Worm (Caenorhabditis elegans) whole organism, young adult: ENCODE results near the gene egl-45.

Experiments used
- B0261.1 ChIP-seq: sonication (generic microtip); optimal IDR thresholded peaks from 2 replicates; lab custom pipeline; 2016; ENCODE audit warnings: mild to moderate bottlenecking, missing genetic modification characterization, moderate library complexity, missing compliant biosample characterization
- B0336.3 ChIP-seq: fragments of 200-800 bp; sonication (Bioruptor generic); IDR thresholded peaks from 2 replicates; pipeline ENCODE4 v1.3.6; 2022; ENCODE audit warnings: missing genetic modification characterization, missing compliant biosample characterization
- C06A6.2 ChIP-seq: fragments of 200-800 bp; sonication (Bioruptor generic); conservative IDR thresholded peaks from 2 replicates; pipeline ENCODE4 v1.3.6; 2022; ENCODE audit warnings: missing genetic modification characterization, missing compliant biosample characterization
- D2030.7 ChIP-seq: fragments of 200-800 bp; sonication (Bioruptor generic); IDR thresholded peaks from 2 replicates; pipeline ENCODE4 v1.3.6; 2022; ENCODE audit warnings: missing genetic modification reagents, missing genetic modification characterization, missing compliant biosample characterization
- F10E7.11 ChIP-seq: sonication (generic microtip); optimal IDR thresholded peaks from 2 replicates; lab custom pipeline; 2017; ENCODE audit warnings: mild to moderate bottlenecking, missing genetic modification characterization, moderate library complexity, missing compliant biosample characterization
- F39B2.1 ChIP-seq: fragments of 200-800 bp; sonication (Bioruptor generic); IDR thresholded peaks from 2 replicates; pipeline ENCODE4 v1.3.6; 2022; ENCODE audit warnings: missing genetic modification reagents, missing genetic modification characterization, missing compliant biosample characterization
- F55B11.4 ChIP-seq: sonication (generic microtip); optimal IDR thresholded peaks from 2 replicates; lab custom pipeline; 2016; ENCODE audit warnings: missing compliant biosample characterization, missing genetic modification characterization, borderline replicate concordance; ENCODE audit not compliant: insufficient read depth
- T26A5.8 ChIP-seq: sonication (generic microtip); optimal IDR thresholded peaks from 2 replicates; lab custom pipeline; 2016; ENCODE audit warnings: missing genetic modification characterization, missing compliant biosample characterization
- Y53F4B.3 ChIP-seq: fragments of 200-800 bp; sonication (Bioruptor generic); IDR thresholded peaks from 2 replicates; pipeline ENCODE4 v1.3.6; 2022; ENCODE audit warnings: missing genetic modification reagents, missing genetic modification characterization, missing compliant biosample characterization
- Y56A3A.18 ChIP-seq: fragments of 200-800 bp; sonication (Bioruptor generic); IDR thresholded peaks from 2 replicates; pipeline ENCODE4 v1.3.6; 2022; ENCODE audit warnings: missing genetic modification reagents, missing genetic modification characterization, missing compliant biosample characterization
- Y67H2A.10 ChIP-seq: fragments of 200-800 bp; sonication (Bioruptor generic); conservative IDR thresholded peaks from 2 replicates; pipeline ENCODE4 v1.3.6; 2022; ENCODE audit warnings: missing genetic modification reagents, missing genetic modification characterization, missing compliant biosample characterization
- Y79H2A.3 ChIP-seq: fragments of 200-800 bp; sonication (Bioruptor generic); conservative IDR thresholded peaks from 2 replicates; pipeline ENCODE4 v1.3.6; 2022; ENCODE audit warnings: missing genetic modification reagents, missing genetic modification characterization, missing compliant biosample characterization
- Y95B8A.8 ChIP-seq: fragments of 200-800 bp; sonication (Bioruptor generic); IDR thresholded peaks from 2 replicates; pipeline ENCODE4 v1.3.6; 2022; ENCODE audit warnings: missing genetic modification reagents, missing genetic modification characterization, missing compliant biosample characterization
- akir-1 ChIP-seq: fragments of 200-800 bp; sonication (Bioruptor generic); optimal IDR thresholded peaks from 2 replicates; lab custom pipeline; 2018; ENCODE audit warnings: mild to moderate bottlenecking, missing genetic modification characterization, moderate library complexity, missing compliant biosample characterization
- ama-1 ChIP-seq, 3 experiments: fragments of 150-350 bp in 1 of 3; sonication (generic microtip) in 2 of 3; optimal IDR thresholded peaks; 2 replicates each; lab custom pipeline; 2014 to 2018; ENCODE audit warnings: missing biosample characterization in 2 of 3, missing genetic modification characterization in 2 of 3, missing genetic modification reagents in 2 of 3
- bed-1 ChIP-seq: fragments of 200-800 bp; sonication (Bioruptor generic); IDR thresholded peaks from 2 replicates; pipeline ENCODE4 v1.3.6; 2022; ENCODE audit warnings: missing genetic modification reagents, missing genetic modification characterization, missing compliant biosample characterization
- bed-2 ChIP-seq: fragments of 200-800 bp; sonication (Bioruptor generic); IDR thresholded peaks from 2 replicates; pipeline ENCODE4 v1.3.6; 2022; ENCODE audit warnings: missing genetic modification reagents, missing genetic modification characterization, missing compliant biosample characterization
- cebp-1 ChIP-seq, 2 experiments: fragments of 200-800 bp in 1 of 2; sonication (Bioruptor generic) in 1 of 2; sonication (generic microtip) in 1 of 2; IDR thresholded peaks in 1 of 2; optimal IDR thresholded peaks in 1 of 2; 2 replicates each; pipeline versions ENCODE4 v1.3.6 to Lab custom; 2017 to 2022; ENCODE audit warnings: missing compliant biosample characterization in 2 of 2, missing genetic modification characterization in 2 of 2, mild to moderate bottlenecking in 1 of 2, missing genetic modification reagents in 1 of 2, moderate library complexity in 1 of 2
- cebp-2 ChIP-seq: fragments of 200-800 bp; sonication (Bioruptor generic); IDR thresholded peaks from 2 replicates; pipeline ENCODE4 v1.3.6; 2022; ENCODE audit warnings: missing genetic modification characterization, missing compliant biosample characterization
- ceh-40 ChIP-seq: fragments of 200-800 bp; sonication (Bioruptor generic); IDR thresholded peaks from 2 replicates; pipeline ENCODE4 v1.3.6; 2022; ENCODE audit warnings: missing genetic modification characterization, missing compliant biosample characterization
- ceh-91 ChIP-seq: fragments of 200-800 bp; sonication (Bioruptor generic); IDR thresholded peaks from 2 replicates; pipeline ENCODE4 v1.3.6; 2022; ENCODE audit warnings: missing genetic modification reagents, missing genetic modification characterization, missing compliant biosample characterization
- egl-44 ChIP-seq: fragments of 200-800 bp; sonication (Bioruptor generic); IDR thresholded peaks from 2 replicates; pipeline ENCODE4 v1.3.6; 2022; ENCODE audit warnings: missing genetic modification reagents, missing genetic modification characterization, missing compliant biosample characterization
- lir-1 ChIP-seq: fragments of 200-800 bp; sonication (Bioruptor generic); conservative IDR thresholded peaks from 2 replicates; pipeline ENCODE4 v1.3.6; 2022; ENCODE audit warnings: missing genetic modification reagents, missing genetic modification characterization, missing compliant biosample characterization
- madf-6 ChIP-seq: fragments of 200-800 bp; sonication (Bioruptor generic); IDR thresholded peaks from 2 replicates; pipeline ENCODE4 v1.3.6; 2022; ENCODE audit warnings: missing genetic modification reagents, missing genetic modification characterization, missing compliant biosample characterization
- mcd-1 ChIP-seq: fragments of 200-800 bp; sonication (Bioruptor generic); IDR thresholded peaks from 2 replicates; pipeline ENCODE4 v1.3.6; 2022; ENCODE audit warnings: missing genetic modification reagents, missing genetic modification characterization, missing compliant biosample characterization
- mel-28 ChIP-seq: sonication (generic microtip); optimal IDR thresholded peaks from 2 replicates; lab custom pipeline; 2016; ENCODE audit warnings: borderline replicate concordance, mild to moderate bottlenecking, missing genetic modification characterization, missing compliant biosample characterization
- nhr-120 ChIP-seq: fragments of 200-800 bp; sonication (Bioruptor generic); IDR thresholded peaks from 2 replicates; pipeline ENCODE4 v1.3.6; 2022; ENCODE audit warnings: missing genetic modification characterization, missing compliant biosample characterization
- pbrm-1 ChIP-seq: fragments of 200-800 bp; sonication (Bioruptor generic); IDR thresholded peaks from 2 replicates; pipeline ENCODE4 v1.3.6; 2022; ENCODE audit warnings: missing genetic modification reagents, missing genetic modification characterization, missing compliant biosample characterization
- sdz-38 ChIP-seq: sonication (generic microtip); optimal IDR thresholded peaks from 2 replicates; lab custom pipeline; 2016; ENCODE audit warnings: missing genotype, missing genetic modification characterization, missing compliant biosample characterization
- sea-2 ChIP-seq: fragments of 200-800 bp; sonication (Bioruptor generic); IDR thresholded peaks from 2 replicates; pipeline ENCODE4 v1.3.6; 2022; ENCODE audit warnings: missing genetic modification characterization, missing compliant biosample characterization
- snpc-1.1 ChIP-seq: sonication (generic microtip); optimal IDR thresholded peaks from 2 replicates; lab custom pipeline; 2017; ENCODE audit warnings: missing genetic modification characterization, mild to moderate bottlenecking, missing compliant biosample characterization, antibody characterized with exemption, moderate library complexity, missing genotype, missing genetic modification reagents; ENCODE audit not compliant: insufficient read depth
- snpc-3.4 ChIP-seq: sonication (generic microtip); optimal IDR thresholded peaks from 2 replicates; lab custom pipeline; 2017; ENCODE audit warnings: missing genetic modification characterization, mild to moderate bottlenecking, missing compliant biosample characterization, antibody characterized with exemption, moderate library complexity, missing genotype, missing genetic modification reagents
- sptf-2 ChIP-seq: fragments of 200-800 bp; sonication (Bioruptor generic); optimal IDR thresholded peaks from 2 replicates; lab custom pipeline; 2018; ENCODE audit warnings: mild to moderate bottlenecking, missing genetic modification characterization, missing compliant biosample characterization
- tbp1 ChIP-seq: fragments of 200-800 bp; sonication (Bioruptor generic); optimal IDR thresholded peaks from 2 replicates; lab custom pipeline; 2018; ENCODE audit warnings: mild to moderate bottlenecking, missing genetic modification characterization, missing compliant biosample characterization
- unc-62 ChIP-seq: fragments of 150-350 bp; optimal IDR thresholded peaks from 2 replicates; lab custom pipeline; 2014; ENCODE audit warnings: missing biosample characterization, missing genetic modification reagents, missing genetic modification characterization
- ztf-18 ChIP-seq: sonication (generic microtip); optimal IDR thresholded peaks from 2 replicates; lab custom pipeline; 2016; ENCODE audit warnings: missing genotype, mild to moderate bottlenecking, missing genetic modification characterization, missing compliant biosample characterization
- ztf-26 ChIP-seq: sonication (generic microtip); optimal IDR thresholded peaks from 2 replicates; lab custom pipeline; 2017; ENCODE audit warnings: missing genetic modification characterization, missing compliant biosample characterization
- ztf-3 ChIP-seq: fragments of 200-800 bp; sonication (Bioruptor generic); optimal IDR thresholded peaks from 2 replicates; lab custom pipeline; 2018; ENCODE audit warnings: mild to moderate bottlenecking, missing genetic modification characterization, missing compliant biosample characterization

The egl-45 gene

ce11 chrIII:7790522-7790921 lies 37.9 kb downstream of the egl-45 start:
- TF ChIP-seq akir-1 (GFP tag; lab: Kevin White, UChicago): no peak
- TF ChIP-seq Y79H2A.3: no peak
- TF ChIP-seq tbp1: no peak
- no peak for TF ChIP-seq bed-1 (GFP tag; lab: Robert Waterston, UW)
- TF ChIP-seq ama-1 (optimal IDR thresholded peaks at IDR 0.05; lab: Kevin White, UChicago): no peak
- TF ChIP-seq ama-1 (GFP tag; optimal IDR thresholded peaks at IDR 0.05; lab: Kevin White, UChicago): no peak
- TF ChIP-seq Y67H2A.10 (GFP tag; lab: Robert Waterston, UW): no peak
- no peak for TF ChIP-seq D2030.7 (GFP tag; lab: Robert Waterston, UW)
- no peak for TF ChIP-seq T26A5.8 (tag; lab: Kevin White, UChicago)
- TF ChIP-seq F39B2.1 (GFP tag; lab: Robert Waterston, UW): no peak
- no peak for TF ChIP-seq F55B11.4 (tag; lab: Kevin White, UChicago)
- no peak for TF ChIP-seq C06A6.2 (GFP tag; lab: Robert Waterston, UW)
- no peak for TF ChIP-seq Y56A3A.18
- no peak for TF ChIP-seq cebp-2 (GFP tag; lab: Robert Waterston, UW)
- no peak for TF ChIP-seq ztf-26 (tag; lab: Kevin White, UChicago)
- no peak for TF ChIP-seq ceh-91 (GFP tag; lab: Robert Waterston, UW)
- no peak for TF ChIP-seq sea-2 (GFP tag; lab: Robert Waterston, UW)
- TF ChIP-seq, all 124 proteins: peak for 0

ce11 chrIII:7788410-7788809 lies 40.0 kb downstream of the egl-45 start:
- TF ChIP-seq nhr-120 (GFP tag; lab: Robert Waterston, UW): no peak
- TF ChIP-seq madf-6: no peak
- TF ChIP-seq mel-28 (tag; lab: Kevin White, UChicago): no peak
- TF ChIP-seq, all 124 proteins: peak for 0

DNA sequence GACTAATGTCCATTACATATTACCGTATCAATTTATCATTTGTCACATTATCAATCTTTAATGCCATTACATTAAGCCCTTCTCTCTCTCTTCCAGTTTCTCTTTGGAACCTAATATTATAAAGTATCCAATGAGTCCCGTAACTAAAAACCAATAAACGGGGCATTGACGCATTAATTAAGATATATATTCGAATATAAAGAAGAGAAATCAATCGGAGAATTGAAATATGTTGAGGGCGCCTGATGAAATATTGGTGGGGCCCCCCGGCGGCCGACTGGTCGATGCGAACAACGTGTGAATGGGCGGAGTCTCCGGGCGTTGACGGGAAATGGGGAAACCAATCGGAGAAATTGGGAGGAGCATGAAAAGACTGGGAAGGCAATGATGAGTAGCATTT lies 44.2 kb downstream of the egl-45 start:
- TF ChIP-seq F10E7.11 (tag; lab: Kevin White, UChicago) (no peak), snpc-3.4 (tag; lab: Kevin White, UChicago) (no peak), mcd-1 (GFP tag; lab: Robert Waterston, UW) (no peak), lir-1 (GFP tag; lab: Robert Waterston, UW) (no peak), pbrm-1 (no peak), ceh-40 (GFP tag; lab: Robert Waterston, UW) (no peak), tbp1 (no peak)

DNA sequence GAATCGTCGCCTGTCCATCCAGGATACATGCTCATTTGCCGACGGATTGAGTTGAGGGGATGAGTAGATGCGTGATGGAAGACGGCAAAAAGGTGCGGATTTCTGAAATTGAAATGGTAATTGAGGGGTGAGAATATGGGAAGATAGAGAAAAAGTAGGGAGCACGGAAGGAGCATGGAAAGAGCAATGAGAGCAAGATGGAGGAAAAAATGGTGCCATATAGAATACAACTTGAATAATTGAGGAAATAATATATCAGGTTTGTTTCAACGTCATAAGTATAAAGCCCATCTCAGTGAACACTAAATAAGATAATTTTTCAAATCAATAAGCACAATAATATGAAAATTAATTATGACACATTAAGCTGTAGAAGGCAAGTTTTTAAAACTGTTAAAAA lies 45.1 kb downstream of the egl-45 start, which contains the start of gene mab-5:
TSS of gene mab-5 (minus strand) at position 101 of the 400 bp plus-strand sequence.
- TF ChIP-seq Y53F4B.3 (GFP tag; lab: Robert Waterston, UW): no peak
- no peak for TF ChIP-seq ztf-3 (GFP tag; lab: Kevin White, UChicago)
- no peak for TF ChIP-seq Y95B8A.8 (GFP tag; lab: Robert Waterston, UW)
- no peak for TF ChIP-seq sptf-2 (GFP tag; lab: Kevin White, UChicago)
- no peak for TF ChIP-seq Y79H2A.3
- no peak for TF ChIP-seq snpc-1.1 (tag; lab: Kevin White, UChicago)
- no peak for TF ChIP-seq egl-44 (GFP tag; lab: Robert Waterston, UW)
- TF ChIP-seq sdz-38 (tag; lab: Kevin White, UChicago): no peak
- TF ChIP-seq cebp-1 (GFP tag; IDR thresholded peaks at IDR 0.05; lab: Robert Waterston, UW): no peak
- no peak for TF ChIP-seq cebp-1 (tag; optimal IDR thresholded peaks at IDR 0.05; lab: Kevin White, UChicago)
- no peak for TF ChIP-seq unc-62 (GFP tag; lab: Kevin White, UChicago)
- no peak for TF ChIP-seq B0261.1
- no peak for TF ChIP-seq bed-2 (GFP tag; lab: Robert Waterston, UW)
- TF ChIP-seq ama-1 (optimal IDR thresholded peaks at IDR 0.05; lab: Kevin White, UChicago): no peak
- no peak for TF ChIP-seq ama-1 (GFP tag; optimal IDR thresholded peaks at IDR 0.05; lab: Kevin White, UChicago)
- TF ChIP-seq B0336.3 (GFP tag; lab: Robert Waterston, UW): no peak
- no peak for TF ChIP-seq ztf-18 (tag; lab: Kevin White, UChicago)
- TF ChIP-seq, all 124 proteins: peak for 0
